Fruit fly (Drosophila melanogaster) whole organism, embryonic: ENCODE results near the gene CCDC53.

Experiments
- CG10979 ChIP-seq: fragments of 200-800 bp; sonication (Bioruptor generic); optimal IDR thresholded peaks from 2 replicates; lab custom pipeline; 2018; ENCODE audit warnings: missing biosample characterization, mild to moderate bottlenecking, missing genetic modification characterization, moderate library complexity
- CG12236 ChIP-seq: fragments of 200-800 bp; sonication (Bioruptor generic); optimal IDR thresholded peaks from 2 replicates; lab custom pipeline; 2016; ENCODE audit warnings: missing biosample characterization, missing genetic modification characterization
- CG13287 ChIP-seq: fragments of 200-800 bp; sonication (Bioruptor generic); IDR thresholded peaks from 2 replicates; pipeline ENCODE4 v1.3.6; 2022; ENCODE audit warnings: missing biosample characterization, missing genetic modification characterization; ENCODE audit not compliant: partially characterized antibody
- CG13624 ChIP-seq: fragments of 200-800 bp; sonication (Bioruptor generic); optimal IDR thresholded peaks from 2 replicates; lab custom pipeline; 2016; ENCODE audit warnings: missing biosample characterization, missing genetic modification characterization
- CG1603 ChIP-seq: fragments of 200-800 bp; sonication (Bioruptor generic); optimal IDR thresholded peaks from 2 replicates; lab custom pipeline; 2019; ENCODE audit warnings: missing biosample characterization, mild to moderate bottlenecking, missing genetic modification characterization, moderate library complexity
- CG17186 ChIP-seq: fragments of 200-800 bp; sonication (Bioruptor generic); optimal IDR thresholded peaks from 3 replicates; lab custom pipeline; 2017; ENCODE audit warnings: missing biosample characterization, missing genetic modification reagents, missing genetic modification characterization
- CG18262 ChIP-seq: fragments of 200-800 bp; optimal IDR thresholded peaks from 3 replicates; lab custom pipeline; 2019; ENCODE audit warnings: missing biosample characterization, mild to moderate bottlenecking, missing genetic modification characterization, moderate library complexity
- CG18599 ChIP-seq: fragments of 200-800 bp; sonication (Bioruptor generic); optimal IDR thresholded peaks from 3 replicates; lab custom pipeline; 2017; ENCODE audit warnings: missing biosample characterization, missing genetic modification characterization, mild to moderate bottlenecking, moderate library complexity, missing genetic modification reagents
- CG2199 ChIP-seq: fragments of 200-800 bp; sonication (Bioruptor generic); IDR thresholded peaks from 3 replicates; pipeline ENCODE4 v1.3.6; 2022; ENCODE audit warnings: missing biosample characterization, missing genetic modification characterization
- CG31441 ChIP-seq: fragments of 200-800 bp; sonication (Bioruptor generic); IDR thresholded peaks from 2 replicates; pipeline ENCODE4 v1.3.6; 2022; ENCODE audit warnings: missing biosample characterization, missing genetic modification characterization
- CG3407 ChIP-seq: fragments of 200-800 bp; sonication (Bioruptor generic); optimal IDR thresholded peaks from 2 replicates; lab custom pipeline; 2018; ENCODE audit warnings: missing biosample characterization, mild to moderate bottlenecking, missing genetic modification characterization
- CG4617 ChIP-seq: fragments of 200-800 bp; sonication (Bioruptor generic); optimal IDR thresholded peaks from 3 replicates; lab custom pipeline; 2016; ENCODE audit warnings: missing biosample characterization, missing genetic modification characterization, borderline replicate concordance
- CG6272 ChIP-seq: fragments of 200-800 bp; sonication (Bioruptor generic); IDR thresholded peaks from 2 replicates; pipeline ENCODE4 v1.3.6; 2022; ENCODE audit warnings: missing biosample characterization, missing genetic modification characterization
- CG8359 ChIP-seq: fragments of 200-800 bp; sonication (Bioruptor generic); optimal IDR thresholded peaks from 2 replicates; lab custom pipeline; 2017; ENCODE audit warnings: missing biosample characterization, mild to moderate bottlenecking, missing genetic modification characterization, borderline replicate concordance
- CG8765 ChIP-seq: fragments of 200-800 bp; sonication (Bioruptor generic); IDR thresholded peaks from 2 replicates; pipeline ENCODE4 v1.3.6; 2022; ENCODE audit warnings: missing biosample characterization, missing genetic modification characterization
- CHES-1-like ChIP-seq: fragments of 200-800 bp; sonication (Bioruptor generic); optimal IDR thresholded peaks from 2 replicates; lab custom pipeline; 2016; ENCODE audit warnings: missing biosample characterization, missing genetic modification characterization
- CrebB ChIP-seq: fragments of 200-800 bp; sonication (Bioruptor generic); optimal IDR thresholded peaks from 3 replicates; lab custom pipeline; 2018; ENCODE audit warnings: missing biosample characterization, mild to moderate bottlenecking, missing genetic modification characterization
- D ChIP-seq, 2 experiments: fragments of 200-800 bp in 1 of 2; fragments of >200 bp in 1 of 2; sonication (Bioruptor generic) in 1 of 2; optimal IDR thresholded peaks; 2 replicates in 1 of 2; 3 replicates in 1 of 2; lab custom pipeline; 2017; ENCODE audit warnings: mild to moderate bottlenecking in 1 of 2, missing biosample characterization in 1 of 2, missing genetic modification characterization in 1 of 2, missing genetic modification reagents in 1 of 2
- D19B ChIP-seq: fragments of 200-800 bp; sonication (Bioruptor generic); optimal IDR thresholded peaks from 2 replicates; lab custom pipeline; 2017; ENCODE audit warnings: missing biosample characterization, mild to moderate bottlenecking, missing genetic modification characterization
- Dbx ChIP-seq: fragments of 200-800 bp; sonication (Bioruptor generic); IDR thresholded peaks from 3 replicates; pipeline ENCODE4 v1.3.6; 2022; ENCODE audit warnings: missing biosample characterization, missing genetic modification characterization
- Deaf1 ChIP-seq: fragments of 200-800 bp; optimal IDR thresholded peaks from 3 replicates; lab custom pipeline; 2019; ENCODE audit warnings: missing biosample characterization, mild to moderate bottlenecking, missing genetic modification characterization, moderate library complexity
- Gsc ChIP-seq: fragments of 200-800 bp; sonication (Bioruptor generic); IDR thresholded peaks from 2 replicates; pipeline ENCODE4 v1.3.6; 2022; ENCODE audit warnings: missing biosample characterization, missing genetic modification characterization
- H15 ChIP-seq: fragments of 200-800 bp; sonication (Bioruptor generic); IDR thresholded peaks from 3 replicates; pipeline ENCODE4 v1.3.6; 2022; ENCODE audit warnings: missing biosample characterization, missing genetic modification characterization
- HLH4C ChIP-seq: fragments of 200-800 bp; sonication (Bioruptor generic); IDR thresholded peaks from 3 replicates; pipeline ENCODE4 v1.3.6; 2022; ENCODE audit warnings: missing biosample characterization, missing genetic modification characterization; ENCODE audit not compliant: partially characterized antibody
- Hsf ChIP-seq: fragments of 200-800 bp; sonication (Bioruptor generic); optimal IDR thresholded peaks from 3 replicates; lab custom pipeline; 2016; ENCODE audit warnings: missing biosample characterization, missing genetic modification characterization
- Max ChIP-seq: fragments of 200-800 bp; sonication (Bioruptor generic); optimal IDR thresholded peaks from 2 replicates; lab custom pipeline; 2016; ENCODE audit warnings: missing biosample characterization, mild to moderate bottlenecking, missing genetic modification characterization
- Med ChIP-seq: fragments of 200-800 bp; sonication (Bioruptor generic); peaks from one replicate; lab custom pipeline; 2016; ENCODE audit warnings: missing biosample characterization, missing genetic modification characterization, mild to moderate bottlenecking, inconsistent platforms, moderate library complexity
- Nf-YA ChIP-seq: fragments of 200-800 bp; sonication (Bioruptor generic); IDR thresholded peaks from 2 replicates; pipeline ENCODE4 v1.3.6; 2022; ENCODE audit warnings: missing biosample characterization, missing genetic modification characterization
- PHDP ChIP-seq: fragments of 200-800 bp; sonication (Bioruptor generic); optimal IDR thresholded peaks from 3 replicates; lab custom pipeline; 2018; ENCODE audit warnings: missing biosample characterization, mild to moderate bottlenecking, missing genetic modification characterization, moderate library complexity
- az2 ChIP-seq: fragments of 200-800 bp; sonication (Bioruptor generic); optimal IDR thresholded peaks from 3 replicates; lab custom pipeline; 2016; ENCODE audit warnings: missing biosample characterization, missing genetic modification characterization
- bsh ChIP-seq, 2 experiments: fragments of 200-800 bp; sonication (Bioruptor generic); optimal IDR thresholded peaks; 2 replicates each; lab custom pipeline; 2017 to 2018; ENCODE audit warnings: mild to moderate bottlenecking in 2 of 2, missing biosample characterization in 2 of 2, missing genetic modification characterization in 2 of 2, moderate library complexity in 1 of 2
- chif ChIP-seq, 2 experiments: fragments of 200-800 bp; sonication (Bioruptor generic); optimal IDR thresholded peaks; 3 replicates each; lab custom pipeline; 2016; ENCODE audit warnings: missing biosample characterization in 2 of 2, missing genetic modification characterization in 2 of 2
- fd64A ChIP-seq: fragments of 200-800 bp; sonication (Bioruptor generic); optimal IDR thresholded peaks from 3 replicates; lab custom pipeline; 2018; ENCODE audit warnings: missing biosample characterization, mild to moderate bottlenecking, missing genetic modification characterization
- gro ChIP-seq: fragments of 200-800 bp; sonication (Bioruptor generic); optimal IDR thresholded peaks from 2 replicates; lab custom pipeline; 2016; ENCODE audit warnings: missing biosample characterization, missing genetic modification characterization
- h ChIP-seq: fragments of >200 bp; optimal IDR thresholded peaks from 2 replicates; lab custom pipeline; 2017
- lmd ChIP-seq: fragments of 200-800 bp; sonication (Bioruptor generic); IDR thresholded peaks from 2 replicates; pipeline ENCODE4 v1.3.6; 2022; ENCODE audit warnings: missing biosample characterization, missing genetic modification characterization
- p53 ChIP-seq: fragments of 200-800 bp; sonication (Bioruptor generic); optimal IDR thresholded peaks from 2 replicates; lab custom pipeline; 2016; ENCODE audit warnings: missing biosample characterization, missing genetic modification characterization
- pan ChIP-seq, 4 experiments: fragments of >200 bp in 3 of 4; fragments of 200-800 bp in 1 of 4; sonication (Bioruptor generic) in 1 of 4; optimal IDR thresholded peaks in 3 of 4; IDR thresholded peaks in 1 of 4; 2 replicates each; pipeline versions ENCODE4 v1.3.6 to Lab custom; 2017 to 2022; ENCODE audit warnings: missing biosample characterization in 2 of 4, missing genetic modification characterization in 2 of 4, mixed read lengths in 1 of 4
- pum ChIP-seq: fragments of 200-800 bp; sonication (Bioruptor generic); optimal IDR thresholded peaks from 2 replicates; lab custom pipeline; 2016; ENCODE audit warnings: missing biosample characterization, missing genetic modification characterization
- ranshi ChIP-seq: fragments of 200-800 bp; sonication (Bioruptor generic); IDR thresholded peaks from 2 replicates; pipeline ENCODE4 v1.3.6; 2022; ENCODE audit warnings: missing biosample characterization, missing genetic modification characterization
- salm ChIP-seq: fragments of 200-800 bp; sonication (Bioruptor generic); optimal IDR thresholded peaks from 2 replicates; lab custom pipeline; 2018; ENCODE audit warnings: missing biosample characterization, mild to moderate bottlenecking, missing genetic modification characterization
- sc ChIP-seq, 3 experiments: fragments of >200 bp in 2 of 3; fragments of 200-800 bp in 1 of 3; sonication (Bioruptor generic) in 1 of 3; optimal IDR thresholded peaks; 2 replicates in 2 of 3; 3 replicates in 1 of 3; lab custom pipeline; 2017; ENCODE audit warnings: mild to moderate bottlenecking in 1 of 3, missing biosample characterization in 1 of 3, missing genetic modification characterization in 1 of 3, missing genetic modification reagents in 1 of 3
- sug ChIP-seq: fragments of 200-800 bp; optimal IDR thresholded peaks from 2 replicates; lab custom pipeline; 2019; ENCODE audit warnings: missing biosample characterization, mild to moderate bottlenecking, missing genetic modification characterization, moderate library complexity
- tin ChIP-seq: fragments of 200-800 bp; sonication (Bioruptor generic); optimal IDR thresholded peaks from 3 replicates; lab custom pipeline; 2016; ENCODE audit warnings: missing biosample characterization, missing genetic modification characterization
- tup ChIP-seq: fragments of 200-800 bp; sonication (Bioruptor generic); optimal IDR thresholded peaks from 2 replicates; lab custom pipeline; 2016; ENCODE audit warnings: missing biosample characterization, mild to moderate bottlenecking, missing genetic modification characterization, moderate library complexity
- unc-4 ChIP-seq: fragments of 200-800 bp; sonication (Bioruptor generic); IDR thresholded peaks from 2 replicates; pipeline ENCODE4 v1.3.6; 2022; ENCODE audit warnings: missing biosample characterization, missing genetic modification characterization; ENCODE audit not compliant: partially characterized antibody
- vfl ChIP-seq: fragments of 200-800 bp; sonication (Bioruptor generic); optimal IDR thresholded peaks from 2 replicates; lab custom pipeline; 2016; ENCODE audit warnings: missing biosample characterization, missing genetic modification characterization

CCDC53 gene

DNA sequence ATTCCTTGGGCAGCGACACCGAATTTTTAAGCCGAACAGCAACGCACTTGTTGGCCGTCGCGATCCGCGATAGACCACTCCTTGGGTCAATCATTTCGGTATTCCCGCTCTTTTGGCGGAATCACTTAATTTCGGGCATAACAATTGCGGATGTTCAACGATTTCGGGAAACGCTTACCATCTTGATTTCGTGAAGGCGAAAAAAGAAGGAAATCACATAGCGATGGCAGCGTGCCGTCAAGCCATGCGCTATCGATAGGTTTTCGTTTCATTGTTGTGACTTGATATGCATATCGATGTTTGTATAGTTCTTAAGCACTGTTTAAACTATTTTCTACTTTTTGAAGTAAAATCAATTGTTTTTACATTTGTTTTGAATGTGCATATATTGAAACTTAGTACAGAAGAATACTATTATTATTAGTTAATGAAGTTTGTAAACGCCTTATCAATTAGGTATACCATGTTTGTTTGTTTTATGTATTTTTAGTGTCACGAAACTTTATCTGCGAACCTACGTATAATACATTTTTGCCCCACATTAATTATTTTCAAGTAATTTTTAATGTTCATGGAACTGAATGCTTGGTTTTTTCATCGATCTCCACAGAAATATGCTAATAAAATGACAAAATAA is 1.9 kb downstream of the CCDC53 start, which contains the start of gene RpL36A (continued):
- TF ChIP-seq CG13624 (GFP tag; lab: Kevin White, UChicago) (peak; percentile 60), h (no peak), CrebB (tag; lab: Kevin White, UChicago) (peak; percentile 84), D (optimal IDR thresholded peaks at IDR 0.05; lab: Kevin White, UChicago) (peak; percentile 10), D (GFP tag; optimal IDR thresholded peaks at IDR 0.05; lab: Kevin White, UChicago) (no peak), p53 (GFP tag; lab: Kevin White, UChicago) (peak; percentile 46), Gsc (GFP tag; lab: Robert Waterston, UW) (no peak), pan (optimal IDR thresholded peaks at IDR 0.05; lab: Kevin White, UChicago) (no peak), pan (GFP tag; optimal IDR thresholded peaks at IDR 0.05 in 1 of 2, IDR thresholded peaks at IDR 0.05 in 1 of 2) (peak in 1 of 2 experiments; percentile 56), unc-4 (GFP tag; lab: Robert Waterston, UW) (peak; percentile 73), CG18599 (GFP tag; lab: Kevin White, UChicago) (no peak), Hsf (GFP tag; lab: Kevin White, UChicago) (peak; percentile 55), az2 (no peak), CG31441 (GFP tag; lab: Robert Waterston, UW) (no peak; the same call in none of the 2 replicates), HLH4C (peak; percentile 54), Deaf1 (tag; lab: Kevin White, UChicago) (no peak), tin (GFP tag; lab: Kevin White, UChicago) (peak; percentile 40), CG8359 (GFP tag; lab: Kevin White, UChicago) (peak; percentile 53), CG4617 (GFP tag; lab: Kevin White, UChicago) (no peak), CG17186 (peak; percentile 21), CG18262 (tag; lab: Kevin White, UChicago) (no peak), CG3407 (GFP tag; lab: Kevin White, UChicago) (peak; percentile 34), vfl (no peak), CG2199 (GFP tag; lab: Robert Waterston, UW) (0 out of 3 replicates have a peak, but pooled peaks have one; percentile 63), CG6272 (GFP tag; lab: Robert Waterston, UW) (peak; percentile 15; the same call in 1 of the 2 replicates), fd64A (GFP tag; lab: Kevin White, UChicago) (peak; percentile 69), sc (optimal IDR thresholded peaks at IDR 0.05; lab: Kevin White, UChicago) (no peak), sc (GFP tag; optimal IDR thresholded peaks at IDR 0.05; lab: Kevin White, UChicago) (no peak), Nf-YA (GFP tag; lab: Robert Waterston, UW) (0 out of 2 replicates have a peak, but pooled peaks have one; percentile 18), CHES-1-like (GFP tag; lab: Kevin White, UChicago) (peak; percentile 59), chif (GFP tag; optimal IDR thresholded peaks at IDR 0.05; lab: Kevin White, UChicago) (peak in 1 of 2 experiments; percentile 63), lmd (GFP tag; lab: Robert Waterston, UW) (peak; percentile 43; the same call in 1 of the 2 replicates), tup (GFP tag; lab: Kevin White, UChicago) (no peak), gro (GFP tag; lab: Kevin White, UChicago) (no peak), Dbx (peak; percentile 67; the same call in 2 of the 3 replicates), PHDP (tag; lab: Kevin White, UChicago) (peak; percentile 72), H15 (GFP tag; lab: Robert Waterston, UW) (no peak), bsh (GFP tag; optimal IDR thresholded peaks at IDR 0.05; lab: Kevin White, UChicago) (peak; percentile 29 to 55), Med (GFP tag; lab: Kevin White, UChicago) (peak; percentile 94), CG8765 (GFP tag; lab: Robert Waterston, UW) (no peak), CG12236 (GFP tag; lab: Kevin White, UChicago) (peak; percentile 48), Max (GFP tag; lab: Kevin White, UChicago) (peak; percentile 20), pum (GFP tag; lab: Kevin White, UChicago) (no peak), D19B (no peak), CG13287 (GFP tag; lab: Robert Waterston, UW) (peak; percentile 78), ranshi (GFP tag; lab: Robert Waterston, UW) (peak; percentile 52; the same call in 1 of the 2 replicates), CG1603 (tag; lab: Kevin White, UChicago) (peak; percentile 82), salm (tag; lab: Kevin White, UChicago) (peak; percentile 29), sug (tag; lab: Kevin White, UChicago) (no peak), CG10979 (no peak)
